Fruit fly (Drosophila melanogaster) whole organism, embryonic: ENCODE data around the gene Tctp.
A peak's percentile ranks its signal among the peaks of the same experiment; 100 is the strongest.

Experiments
- Atf-2 ChIP-seq: fragments of 200-800 bp; sonication (Bioruptor generic); optimal IDR thresholded peaks from 2 replicates; lab custom pipeline; 2016; ENCODE audit warnings: missing biosample characterization, missing genetic modification characterization
- Bteb2 ChIP-seq: fragments of 200-800 bp; sonication (Bioruptor generic); optimal IDR thresholded peaks from 2 replicates; lab custom pipeline; 2016; ENCODE audit warnings: missing biosample characterization, missing genetic modification characterization
- CG11723 ChIP-seq: fragments of 200-800 bp; sonication (Bioruptor generic); optimal IDR thresholded peaks from 2 replicates; lab custom pipeline; 2017; ENCODE audit warnings: missing biosample characterization, mild to moderate bottlenecking, missing genetic modification characterization
- CG12236 ChIP-seq: fragments of 200-800 bp; sonication (Bioruptor generic); optimal IDR thresholded peaks from 2 replicates; lab custom pipeline; 2016; ENCODE audit warnings: missing biosample characterization, missing genetic modification characterization
- CG14441 ChIP-seq: fragments of 200-800 bp; sonication (Bioruptor generic); IDR thresholded peaks from 2 replicates; pipeline ENCODE4 v1.3.6; 2022; ENCODE audit warnings: missing biosample characterization, missing genetic modification characterization
- CG31388 ChIP-seq: fragments of 200-800 bp; sonication (Bioruptor generic); optimal IDR thresholded peaks from 2 replicates; lab custom pipeline; 2016; ENCODE audit warnings: missing biosample characterization, missing genetic modification characterization
- CG3407 ChIP-seq: fragments of 200-800 bp; sonication (Bioruptor generic); optimal IDR thresholded peaks from 2 replicates; lab custom pipeline; 2018; ENCODE audit warnings: missing biosample characterization, mild to moderate bottlenecking, missing genetic modification characterization
- CG4707 ChIP-seq: fragments of 200-800 bp; sonication (Bioruptor generic); optimal IDR thresholded peaks from 2 replicates; lab custom pipeline; 2018; ENCODE audit warnings: missing biosample characterization, mild to moderate bottlenecking, missing genetic modification characterization, moderate library complexity
- CG4854 ChIP-seq: fragments of 200-800 bp; sonication (Bioruptor generic); optimal IDR thresholded peaks from 2 replicates; lab custom pipeline; 2016; ENCODE audit warnings: missing biosample characterization, missing genetic modification characterization, inconsistent platforms
- CG6254 ChIP-seq: fragments of 200-800 bp; sonication (Bioruptor generic); optimal IDR thresholded peaks from 3 replicates; lab custom pipeline; 2017; ENCODE audit warnings: mild to moderate bottlenecking, missing biosample characterization, missing genetic modification reagents, missing genetic modification characterization
- CG6813 ChIP-seq: fragments of 200-800 bp; sonication (Bioruptor generic); optimal IDR thresholded peaks from 2 replicates; lab custom pipeline; 2017; ENCODE audit warnings: missing biosample characterization, missing genetic modification characterization, mild to moderate bottlenecking, moderate library complexity, missing genetic modification reagents
- CG7357 ChIP-seq: fragments of 200-800 bp; sonication (Bioruptor generic); IDR thresholded peaks from 3 replicates; pipeline ENCODE4 v1.3.6; 2022; ENCODE audit warnings: missing biosample characterization, missing genetic modification characterization
- CG7839 ChIP-seq: fragments of 200-800 bp; sonication (Bioruptor generic); optimal IDR thresholded peaks from 3 replicates; lab custom pipeline; 2018; ENCODE audit warnings: missing biosample characterization, mild to moderate bottlenecking, missing genetic modification characterization, moderate library complexity
- CG9437 ChIP-seq: fragments of 200-800 bp; sonication (Bioruptor generic); optimal IDR thresholded peaks from 2 replicates; lab custom pipeline; 2018; ENCODE audit warnings: missing biosample characterization, mild to moderate bottlenecking, missing genetic modification characterization
- CG9817 ChIP-seq: fragments of 200-800 bp; sonication (Bioruptor generic); optimal IDR thresholded peaks from 2 replicates; lab custom pipeline; 2018; ENCODE audit warnings: missing biosample characterization, mild to moderate bottlenecking, missing genetic modification characterization, moderate library complexity
- CG9876 ChIP-seq: fragments of 200-800 bp; sonication (Bioruptor generic); optimal IDR thresholded peaks from 2 replicates; lab custom pipeline; 2016; ENCODE audit warnings: missing biosample characterization, missing genetic modification characterization
- CHES-1-like ChIP-seq: fragments of 200-800 bp; sonication (Bioruptor generic); optimal IDR thresholded peaks from 2 replicates; lab custom pipeline; 2016; ENCODE audit warnings: missing biosample characterization, missing genetic modification characterization
- Deaf1 ChIP-seq: fragments of 200-800 bp; optimal IDR thresholded peaks from 3 replicates; lab custom pipeline; 2019; ENCODE audit warnings: missing biosample characterization, mild to moderate bottlenecking, missing genetic modification characterization, moderate library complexity
- GATAe ChIP-seq: fragments of 200-800 bp; sonication (Bioruptor generic); conservative IDR thresholded peaks from 2 replicates; pipeline ENCODE4 v1.3.6; 2022; ENCODE audit warnings: missing biosample characterization, missing genetic modification characterization
- H2.0 ChIP-seq: fragments of 200-800 bp; sonication (Bioruptor generic); IDR thresholded peaks from 2 replicates; pipeline ENCODE4 v1.3.6; 2022; ENCODE audit warnings: missing biosample characterization, missing genetic modification characterization
- HLH4C ChIP-seq: fragments of 200-800 bp; sonication (Bioruptor generic); IDR thresholded peaks from 3 replicates; pipeline ENCODE4 v1.3.6; 2022; ENCODE audit warnings: missing biosample characterization, missing genetic modification characterization; ENCODE audit not compliant: partially characterized antibody
- Hr78 ChIP-seq, 2 experiments: fragments of 200-800 bp in 1 of 2; fragments of >200 bp in 1 of 2; sonication (Bioruptor generic) in 1 of 2; optimal IDR thresholded peaks; 2 replicates each; lab custom pipeline; 2017 to 2019; ENCODE audit warnings: missing biosample characterization in 2 of 2, missing genetic modification characterization in 2 of 2, mild to moderate bottlenecking in 1 of 2, moderate library complexity in 1 of 2
- Med ChIP-seq: fragments of 200-800 bp; sonication (Bioruptor generic); peaks from one replicate; lab custom pipeline; 2016; ENCODE audit warnings: missing biosample characterization, missing genetic modification characterization, mild to moderate bottlenecking, inconsistent platforms, moderate library complexity
- Nf-YB ChIP-seq: fragments of 200-800 bp; sonication (Bioruptor generic); optimal IDR thresholded peaks from 3 replicates; lab custom pipeline; 2019; ENCODE audit warnings: missing biosample characterization, mild to moderate bottlenecking, missing genetic modification characterization, moderate library complexity
- Rfx ChIP-seq: fragments of 200-800 bp; sonication (Bioruptor generic); IDR thresholded peaks from 2 replicates; pipeline ENCODE4 v1.3.6; 2022; ENCODE audit warnings: missing biosample characterization, missing genetic modification characterization
- Vsx1 ChIP-seq: fragments of 200-800 bp; sonication (Bioruptor generic); optimal IDR thresholded peaks from 2 replicates; lab custom pipeline; 2017; ENCODE audit warnings: missing biosample characterization, mild to moderate bottlenecking, missing genetic modification characterization, missing genetic modification reagents
- Xbp1 ChIP-seq: fragments of 200-800 bp; sonication (Bioruptor generic); optimal IDR thresholded peaks from 3 replicates; lab custom pipeline; 2016; ENCODE audit warnings: missing biosample characterization, mild to moderate bottlenecking, missing genetic modification characterization
- al ChIP-seq: fragments of 200-800 bp; sonication (Bioruptor generic); IDR thresholded peaks from 2 replicates; pipeline ENCODE4 v1.3.6; 2022; ENCODE audit warnings: missing biosample characterization, missing genetic modification characterization
- eve ChIP-seq, 2 experiments: fragments of >200 bp; optimal IDR thresholded peaks; 2 replicates each; lab custom pipeline; 2017; ENCODE audit warnings: missing biosample characterization in 2 of 2, missing genetic modification characterization in 2 of 2
- fd64A ChIP-seq: fragments of 200-800 bp; sonication (Bioruptor generic); optimal IDR thresholded peaks from 3 replicates; lab custom pipeline; 2018; ENCODE audit warnings: missing biosample characterization, mild to moderate bottlenecking, missing genetic modification characterization
- gem ChIP-seq: fragments of 200-800 bp; sonication (Bioruptor generic); optimal IDR thresholded peaks from 2 replicates; lab custom pipeline; 2019; ENCODE audit warnings: missing biosample characterization, mild to moderate bottlenecking, missing genetic modification characterization, moderate library complexity
- gfzf ChIP-seq: fragments of 200-800 bp; sonication (Bioruptor generic); optimal IDR thresholded peaks from 2 replicates; lab custom pipeline; 2016; ENCODE audit warnings: missing biosample characterization, mild to moderate bottlenecking, missing genetic modification characterization, moderate library complexity
- gsb ChIP-seq: fragments of 200-800 bp; sonication (Bioruptor generic); IDR thresholded peaks from 2 replicates; pipeline ENCODE4 v1.3.6; 2022; ENCODE audit warnings: missing biosample characterization, missing genetic modification characterization
- hb ChIP-seq: fragments of 200-800 bp; sonication (Bioruptor generic); IDR thresholded peaks from 3 replicates; pipeline ENCODE4 v1.3.6; 2022; ENCODE audit warnings: missing biosample characterization, missing genetic modification characterization; ENCODE audit not compliant: partially characterized antibody
- hkb ChIP-seq, 2 experiments: fragments of 200-800 bp in 1 of 2; fragments of >200 bp in 1 of 2; sonication (Bioruptor generic) in 1 of 2; IDR thresholded peaks in 1 of 2; optimal IDR thresholded peaks in 1 of 2; 2 replicates each; pipeline versions ENCODE4 v1.3.6 to Lab custom; 2017 to 2022; ENCODE audit warnings: missing biosample characterization in 1 of 2, missing genetic modification characterization in 1 of 2
- lilli ChIP-seq: fragments of 200-800 bp; sonication (Bioruptor generic); optimal IDR thresholded peaks from 3 replicates; lab custom pipeline; 2016; ENCODE audit warnings: missing biosample characterization, missing genetic modification characterization
- nerfin-1 ChIP-seq: fragments of 200-800 bp; sonication (Bioruptor generic); optimal IDR thresholded peaks from 3 replicates; lab custom pipeline; 2019; ENCODE audit warnings: missing biosample characterization, mild to moderate bottlenecking, missing genetic modification characterization, moderate library complexity
- onecut ChIP-seq: fragments of 200-800 bp; sonication (Bioruptor generic); IDR thresholded peaks from 2 replicates; pipeline ENCODE4 v1.3.6; 2022; ENCODE audit warnings: missing biosample characterization, missing genetic modification characterization
- p53 ChIP-seq: fragments of 200-800 bp; sonication (Bioruptor generic); optimal IDR thresholded peaks from 2 replicates; lab custom pipeline; 2016; ENCODE audit warnings: missing biosample characterization, missing genetic modification characterization
- pan ChIP-seq, 4 experiments: fragments of >200 bp in 3 of 4; fragments of 200-800 bp in 1 of 4; sonication (Bioruptor generic) in 1 of 4; optimal IDR thresholded peaks in 3 of 4; IDR thresholded peaks in 1 of 4; 2 replicates each; pipeline versions ENCODE4 v1.3.6 to Lab custom; 2017 to 2022; ENCODE audit warnings: missing biosample characterization in 2 of 4, missing genetic modification characterization in 2 of 4, mixed read lengths in 1 of 4
- ranshi ChIP-seq: fragments of 200-800 bp; sonication (Bioruptor generic); IDR thresholded peaks from 2 replicates; pipeline ENCODE4 v1.3.6; 2022; ENCODE audit warnings: missing biosample characterization, missing genetic modification characterization
- sob ChIP-seq: fragments of 200-800 bp; sonication (Bioruptor generic); IDR thresholded peaks from 2 replicates; pipeline ENCODE4 v1.3.6; 2022; ENCODE audit warnings: missing biosample characterization, missing genetic modification characterization
- ssp ChIP-seq: fragments of 200-800 bp; sonication (Bioruptor generic); IDR thresholded peaks from 2 replicates; pipeline ENCODE4 v1.3.6; 2022; ENCODE audit warnings: missing biosample characterization, missing genetic modification characterization
- tap ChIP-seq: fragments of 200-800 bp; optimal IDR thresholded peaks from 3 replicates; lab custom pipeline; 2019; ENCODE audit warnings: missing biosample characterization, mild to moderate bottlenecking, missing genetic modification characterization, moderate library complexity
- usp ChIP-seq: fragments of >200 bp; optimal IDR thresholded peaks from 2 replicates; lab custom pipeline; 2017; ENCODE audit warnings: missing biosample characterization, missing genetic modification characterization
- vnd ChIP-seq: fragments of 200-800 bp; sonication (Bioruptor generic); IDR thresholded peaks from 3 replicates; pipeline ENCODE4 v1.3.6; 2022; ENCODE audit warnings: missing biosample characterization, missing genetic modification characterization; ENCODE audit not compliant: partially characterized antibody
- wek ChIP-seq: fragments of 200-800 bp; sonication (Bioruptor generic); optimal IDR thresholded peaks from 3 replicates; lab custom pipeline; 2018; ENCODE audit warnings: missing biosample characterization, mild to moderate bottlenecking, missing genetic modification characterization, moderate library complexity
- zen ChIP-seq: fragments of 200-800 bp; sonication (Bioruptor generic); optimal IDR thresholded peaks from 3 replicates; lab custom pipeline; 2018; ENCODE audit warnings: missing biosample characterization, mild to moderate bottlenecking, missing genetic modification characterization, moderate library complexity

Gene Tctp

DNA sequence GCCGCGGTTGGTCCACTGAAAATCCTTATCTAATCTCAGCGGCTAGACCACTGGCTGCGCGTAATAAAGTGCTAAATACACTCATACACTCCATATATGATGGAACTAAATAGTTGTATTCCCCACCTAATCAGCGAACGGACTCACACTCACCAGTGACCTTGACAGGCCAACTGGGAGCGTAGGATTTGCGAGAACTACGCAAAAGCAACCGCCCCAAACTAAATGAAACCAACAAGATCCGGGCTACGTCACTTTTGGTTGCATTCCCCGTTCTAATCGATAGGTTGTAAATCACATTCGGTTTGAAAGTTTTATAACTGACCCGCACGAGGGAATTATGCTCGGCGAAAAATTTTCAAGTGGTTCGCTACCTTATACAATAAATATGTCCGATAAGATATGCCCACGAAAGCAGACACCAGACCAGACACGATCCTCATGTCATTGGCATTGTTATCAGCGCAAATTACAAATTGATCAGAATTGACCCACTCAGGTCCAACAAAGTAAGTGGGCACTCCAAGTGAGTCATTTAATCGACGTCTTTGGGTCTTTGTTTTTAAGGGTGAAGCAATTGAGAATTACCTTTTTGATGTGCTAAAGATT is 10.7 kb upstream of the Tctp start (continued):
- no peak for TF ChIP-seq wek (GFP tag; lab: Kevin White, UChicago)
- no peak for TF ChIP-seq CG6254 (GFP tag; lab: Kevin White, UChicago)
- TF ChIP-seq vnd (GFP tag; lab: Robert Waterston, UW) = 0 out of 3 replicates have a peak, but pooled peaks have one; percentile 31
- TF ChIP-seq tap (tag; lab: Kevin White, UChicago) = no peak
- TF ChIP-seq hkb (optimal IDR thresholded peaks at IDR 0.05; lab: Kevin White, UChicago) = no peak
- no peak for TF ChIP-seq hkb (GFP tag; IDR thresholded peaks at IDR 0.05; lab: Robert Waterston, UW)
- peak; percentile 21; the same call in 1 of the 2 replicates for TF ChIP-seq GATAe (GFP tag; lab: Robert Waterston, UW)
- TF ChIP-seq fd64A (GFP tag; lab: Kevin White, UChicago) = no peak
- TF ChIP-seq onecut (GFP tag; lab: Robert Waterston, UW) = no peak
- TF ChIP-seq CG14441 = no peak
- no peak for TF ChIP-seq CG6813 (GFP tag; lab: Kevin White, UChicago)
- TF ChIP-seq CG11723 = no peak
- TF ChIP-seq Nf-YB (GFP tag; lab: Kevin White, UChicago) = no peak
- no peak for TF ChIP-seq nerfin-1 (tag; lab: Kevin White, UChicago)
- no peak for TF ChIP-seq CG4854 (GFP tag; lab: Kevin White, UChicago)
- TF ChIP-seq H2.0 (GFP tag; lab: Robert Waterston, UW) = no peak
- no peak for TF ChIP-seq CHES-1-like (GFP tag; lab: Kevin White, UChicago)
- TF ChIP-seq CG7357 (GFP tag; lab: Robert Waterston, UW) = no peak
- TF ChIP-seq Bteb2 (GFP tag; lab: Kevin White, UChicago) = no peak
- TF ChIP-seq CG4707 = no peak
- peak in 1 of 2 experiments; percentile 59 for TF ChIP-seq Hr78 (GFP tag; optimal IDR thresholded peaks at IDR 0.05; lab: Kevin White, UChicago)
- no peak for TF ChIP-seq HLH4C
- no peak for TF ChIP-seq CG31388 (GFP tag; lab: Kevin White, UChicago)
- no peak for TF ChIP-seq CG9437 (GFP tag; lab: Kevin White, UChicago)
- TF ChIP-seq CG7839 (tag; lab: Kevin White, UChicago) = no peak
- TF ChIP-seq Deaf1 (tag; lab: Kevin White, UChicago) = peak; percentile 23
- TF ChIP-seq ssp (GFP tag; lab: Robert Waterston, UW) = no peak
- TF ChIP-seq gsb = no peak
- no peak for TF ChIP-seq pan (optimal IDR thresholded peaks at IDR 0.05; lab: Kevin White, UChicago)
- no peak for TF ChIP-seq pan (GFP tag; optimal IDR thresholded peaks at IDR 0.05 in 1 of 2, IDR thresholded peaks at IDR 0.05 in 1 of 2)
- no peak for TF ChIP-seq ranshi
- TF ChIP-seq al (GFP tag; lab: Robert Waterston, UW) = no peak
- TF ChIP-seq Xbp1 (GFP tag; lab: Kevin White, UChicago) = no peak
- TF ChIP-seq CG9876 (GFP tag; lab: Kevin White, UChicago) = no peak
- TF ChIP-seq CG3407 (GFP tag; lab: Kevin White, UChicago) = no peak
- no peak for TF ChIP-seq lilli (GFP tag; lab: Kevin White, UChicago)
- TF ChIP-seq Atf-2 (GFP tag; lab: Kevin White, UChicago) = no peak
- no peak for TF ChIP-seq p53 (GFP tag; lab: Kevin White, UChicago)
- TF ChIP-seq hb (GFP tag; lab: Robert Waterston, UW) = no peak
- TF ChIP-seq zen (tag; lab: Kevin White, UChicago) = no peak
- 0 out of 2 replicates have a peak, but pooled peaks have one; percentile 9 for TF ChIP-seq sob
- TF ChIP-seq eve (GFP tag; optimal IDR thresholded peaks at IDR 0.05; lab: Kevin White, UChicago) = no peak
- no peak for TF ChIP-seq CG12236 (GFP tag; lab: Kevin White, UChicago)
- no peak for TF ChIP-seq CG9817 (tag; lab: Kevin White, UChicago)
- no peak for TF ChIP-seq Vsx1 (GFP tag; lab: Kevin White, UChicago)
- no peak for TF ChIP-seq usp (GFP tag; lab: Kevin White, UChicago)
- no peak for TF ChIP-seq Rfx (GFP tag; lab: Robert Waterston, UW)
- no peak for TF ChIP-seq gfzf (GFP tag; lab: Kevin White, UChicago)
- TF ChIP-seq gem (tag; lab: Kevin White, UChicago) = peak; percentile 41
- peak; percentile 50 for TF ChIP-seq Med (GFP tag; lab: Kevin White, UChicago)
